Worm (Caenorhabditis elegans) whole organism, L1 larva: Measurements from ENCODE around the gene xbx-5.

Experiments
- C04F5.9 ChIP-seq: sonication (generic microtip); optimal IDR thresholded peaks from 2 replicates; lab custom pipeline; 2016; ENCODE audit warnings: missing genetic modification characterization, missing compliant biosample characterization
- C16A3.4 ChIP-seq: fragments of 150-350 bp; optimal IDR thresholded peaks from 2 replicates; lab custom pipeline; 2014; ENCODE audit warnings: missing biosample characterization, missing genetic modification characterization
- aha-1 ChIP-seq: fragments of 150-350 bp; optimal IDR thresholded peaks from 2 replicates; lab custom pipeline; 2014; ENCODE audit warnings: missing biosample characterization, missing genetic modification characterization
- aly-2 ChIP-seq: fragments of 150-350 bp; optimal IDR thresholded peaks from 2 replicates; lab custom pipeline; 2014; ENCODE audit warnings: missing biosample characterization, missing genetic modification characterization
- ama-1 ChIP-seq: fragments of 150-350 bp; optimal IDR thresholded peaks from 2 replicates; lab custom pipeline; 2014
- ceh-63 ChIP-seq: fragments of 200-800 bp; sonication (Bioruptor generic); optimal IDR thresholded peaks from 2 replicates; lab custom pipeline; 2018; ENCODE audit warnings: mild to moderate bottlenecking, missing genetic modification characterization, missing compliant biosample characterization
- ceh-88 ChIP-seq: fragments of 200-800 bp; sonication (Bioruptor generic); IDR thresholded peaks from 2 replicates; pipeline ENCODE4 v1.3.6; 2022; ENCODE audit warnings: missing genetic modification characterization, missing compliant biosample characterization
- ces-1 ChIP-seq: fragments of 150-350 bp; optimal IDR thresholded peaks from 2 replicates; lab custom pipeline; 2014; ENCODE audit warnings: missing biosample characterization, missing genetic modification reagents, missing genetic modification characterization
- efl-1 ChIP-seq, 4 experiments: fragments of 150-350 bp; optimal IDR thresholded peaks in 3 of 4; peaks in 1 of 4; 1 replicate in 1 of 4; 2 replicates in 3 of 4; lab custom pipeline; 2014; ENCODE audit warnings: missing biosample characterization in 2 of 4, missing genetic modification characterization in 2 of 4, missing genetic modification reagents in 2 of 4
- efl-3 ChIP-seq: fragments of 200-800 bp; sonication (Bioruptor generic); optimal IDR thresholded peaks from 2 replicates; lab custom pipeline; 2018; ENCODE audit warnings: mild to moderate bottlenecking, missing genetic modification characterization, missing compliant biosample characterization
- elt-3 ChIP-seq, 6 experiments: fragments of 150-350 bp in 1 of 6; sonication (generic microtip); optimal IDR thresholded peaks; 2 replicates each; lab custom pipeline; 2017 to 2018; ENCODE audit warnings: missing biosample characterization in 6 of 6, missing genetic modification characterization in 6 of 6, inconsistent platforms in 1 of 6
- fkh-4 ChIP-seq: sonication (generic microtip); optimal IDR thresholded peaks from 2 replicates; lab custom pipeline; 2016; ENCODE audit warnings: missing compliant biosample characterization, missing genetic modification characterization, borderline replicate concordance
- fos-1 ChIP-seq: fragments of 150-350 bp; optimal IDR thresholded peaks from 2 replicates; lab custom pipeline; 2014; ENCODE audit warnings: missing biosample characterization, missing genetic modification characterization
- hlh-17 ChIP-seq: fragments of 200-800 bp; sonication (Bioruptor generic); optimal IDR thresholded peaks from 2 replicates; lab custom pipeline; 2018; ENCODE audit warnings: missing genetic modification characterization, mild to moderate bottlenecking, missing compliant biosample characterization, moderate library complexity, borderline replicate concordance
- hlh-4 ChIP-seq: sonication (generic microtip); optimal IDR thresholded peaks from 2 replicates; lab custom pipeline; 2016; ENCODE audit warnings: mild to moderate bottlenecking, missing genetic modification characterization, missing compliant biosample characterization
- jun-1 ChIP-seq: fragments of 150-350 bp; optimal IDR thresholded peaks from 2 replicates; lab custom pipeline; 2014; ENCODE audit warnings: missing biosample characterization, missing genetic modification reagents, missing genetic modification characterization
- lin-13 ChIP-seq: fragments of 150-350 bp; optimal IDR thresholded peaks from 2 replicates; lab custom pipeline; 2014; ENCODE audit warnings: missing biosample characterization, missing genetic modification reagents, missing genetic modification characterization
- lin-15B ChIP-seq: fragments of 150-350 bp; sonication (generic microtip); optimal IDR thresholded peaks from 3 replicates; lab custom pipeline; 2014; ENCODE audit warnings: missing biosample characterization, missing genetic modification characterization
- lin-35 ChIP-seq, 2 experiments: fragments of 150-350 bp; optimal IDR thresholded peaks; 2 replicates each; lab custom pipeline; 2014; ENCODE audit warnings: missing biosample characterization in 2 of 2, missing genetic modification characterization in 2 of 2, missing genetic modification reagents in 2 of 2
- lin-39 ChIP-seq: fragments of 150-350 bp; optimal IDR thresholded peaks from 2 replicates; lab custom pipeline; 2014; ENCODE audit warnings: missing biosample characterization, missing genetic modification reagents, missing genetic modification characterization
- lsy-2 ChIP-seq, 2 experiments: fragments of 150-350 bp; optimal IDR thresholded peaks; 2 replicates each; lab custom pipeline; 2014; ENCODE audit warnings: missing biosample characterization in 2 of 2, missing genetic modification characterization in 2 of 2
- mdl-1 ChIP-seq, 2 experiments: fragments of 150-350 bp; optimal IDR thresholded peaks; 2 replicates each; lab custom pipeline; 2014 to 2017; ENCODE audit warnings: missing biosample characterization in 2 of 2, missing genetic modification characterization in 2 of 2, inconsistent platforms in 1 of 2
- nhr-12 ChIP-seq: sonication (generic microtip); optimal IDR thresholded peaks from 2 replicates; lab custom pipeline; 2017; ENCODE audit warnings: missing biosample characterization, missing genetic modification characterization
- nhr-237 ChIP-seq: fragments of 150-350 bp; optimal IDR thresholded peaks from 2 replicates; lab custom pipeline; 2014; ENCODE audit warnings: missing biosample characterization, missing genetic modification characterization
- nhr-77 ChIP-seq: fragments of 150-350 bp; optimal IDR thresholded peaks from 2 replicates; lab custom pipeline; 2014; ENCODE audit warnings: missing biosample characterization, missing genetic modification characterization
- nhr-85 ChIP-seq: sonication (generic microtip); peaks from one replicate; lab custom pipeline; 2016; ENCODE audit warnings: missing genetic modification characterization, inconsistent platforms, missing compliant biosample characterization
- pax-3 ChIP-seq: fragments of 200-800 bp; sonication (Bioruptor generic); optimal IDR thresholded peaks from 2 replicates; lab custom pipeline; 2018; ENCODE audit warnings: mild to moderate bottlenecking, missing genetic modification characterization, moderate library complexity, missing compliant biosample characterization
- skn-1 ChIP-seq: fragments of 150-350 bp; optimal IDR thresholded peaks from 2 replicates; lab custom pipeline; 2014; ENCODE audit warnings: missing biosample characterization, missing genetic modification characterization
- snu-23 ChIP-seq: sonication (generic microtip); optimal IDR thresholded peaks from 2 replicates; lab custom pipeline; 2016; ENCODE audit warnings: missing genetic modification characterization, missing compliant biosample characterization
- sptf-1 ChIP-seq: fragments of 150-350 bp; optimal IDR thresholded peaks from 2 replicates; lab custom pipeline; 2014; ENCODE audit warnings: missing biosample characterization, missing genetic modification characterization
- unc-98 ChIP-seq: fragments of 200-800 bp; sonication (Bioruptor generic); IDR thresholded peaks from 2 replicates; pipeline ENCODE4 v1.3.6; 2022; ENCODE audit warnings: missing genetic modification characterization, missing compliant biosample characterization
- xbp-1 ChIP-seq: sonication (generic microtip); optimal IDR thresholded peaks from 2 replicates; lab custom pipeline; 2016; ENCODE audit warnings: missing genetic modification characterization, missing compliant biosample characterization
- zip-4 ChIP-seq: fragments of 200-800 bp; sonication (Bioruptor generic); optimal IDR thresholded peaks from 2 replicates; lab custom pipeline; 2018; ENCODE audit warnings: mild to moderate bottlenecking, missing genetic modification characterization, moderate library complexity, missing compliant biosample characterization
- ztf-11 ChIP-seq, 2 experiments: sonication (generic microtip); optimal IDR thresholded peaks; 2 replicates each; lab custom pipeline; 2016 to 2017; ENCODE audit warnings: missing genetic modification characterization in 2 of 2, missing biosample characterization in 1 of 2, missing compliant biosample characterization in 1 of 2
- ztf-4 ChIP-seq: fragments of 150-350 bp; optimal IDR thresholded peaks from 2 replicates; lab custom pipeline; 2014; ENCODE audit warnings: missing biosample characterization, missing genetic modification characterization

The xbx-5 gene

DNA sequence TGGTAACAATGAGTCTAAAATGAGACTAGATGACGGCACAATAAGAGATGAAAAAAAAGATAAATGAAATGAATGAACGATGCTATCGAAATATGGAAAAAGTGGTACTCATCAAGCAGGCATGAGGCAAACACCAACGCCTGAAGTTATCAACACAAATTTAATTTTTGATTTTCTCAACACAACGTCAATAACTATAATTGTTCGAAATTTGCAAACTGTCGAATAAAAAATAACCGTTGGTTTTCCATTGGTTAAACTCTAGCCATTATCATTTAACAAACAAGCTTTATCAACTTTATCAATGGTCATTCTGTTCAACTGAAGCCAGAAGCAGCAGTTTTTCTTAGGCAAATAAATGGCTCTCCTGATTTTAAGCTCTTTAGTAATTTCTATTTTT, 28.0 kb upstream of the xbx-5 start, which contains the start of gene cyp-25A1:
Gene cyp-25A1 (plus strand): TSS at position 301 of the 400 bp plus-strand sequence.
- no peak for TF ChIP-seq lin-39 (tag; lab: Kevin White, UChicago)
- no peak for TF ChIP-seq zip-4
- TF ChIP-seq nhr-85 (tag; lab: Kevin White, UChicago), result no peak
- TF ChIP-seq ceh-88 (GFP tag; lab: Robert Waterston, UW), result no peak
- TF ChIP-seq fos-1 (tag; lab: Kevin White, UChicago), result no peak
- no peak for TF ChIP-seq snu-23 (GFP tag; lab: Kevin White, UChicago)
- TF ChIP-seq C04F5.9 (tag; lab: Kevin White, UChicago), result no peak
- no peak for TF ChIP-seq C16A3.4 (tag; lab: Kevin White, UChicago)
- TF ChIP-seq fkh-4 (tag; lab: Kevin White, UChicago), result no peak
- TF ChIP-seq hlh-17, result no peak
- TF ChIP-seq nhr-12 (tag; lab: Kevin White, UChicago), result no peak
- TF ChIP-seq skn-1, result no peak
- TF ChIP-seq hlh-4, result no peak
- TF ChIP-seq efl-1 (optimal IDR thresholded peaks at IDR 0.05; lab: Kevin White, UChicago), result no peak
- TF ChIP-seq efl-1 (GFP tag; optimal IDR thresholded peaks at IDR 0.05 in 1 of 2; lab: Kevin White, UChicago), result no peak
- no peak for TF ChIP-seq elt-3 (tag; optimal IDR thresholded peaks at IDR 0.05; lab: Kevin White, UChicago)
- TF ChIP-seq efl-3 (GFP tag; lab: Kevin White, UChicago), result no peak
- TF ChIP-seq ztf-4 (tag; lab: Kevin White, UChicago), result no peak
- no peak for TF ChIP-seq xbp-1 (tag; lab: Kevin White, UChicago)
- TF ChIP-seq, all 84 proteins: peak for 0

ce11 chrIII:3831798-3832197, 27.5 kb upstream of the xbx-5 start:
- TF ChIP-seq ztf-11 (tag; optimal IDR thresholded peaks at IDR 0.05; lab: Kevin White, UChicago) (no peak), nhr-237 (no peak), nhr-12 (tag; lab: Kevin White, UChicago) (no peak), lin-35 (GFP tag; optimal IDR thresholded peaks at IDR 0.05; lab: Kevin White, UChicago) (no peak), nhr-77 (tag; lab: Kevin White, UChicago) (no peak), unc-98 (GFP tag; lab: Robert Waterston, UW) (no peak), ama-1 (lab: Kevin White, UChicago) (no peak), lsy-2 (tag; optimal IDR thresholded peaks at IDR 0.05; lab: Kevin White, UChicago) (no peak), fkh-4 (tag; lab: Kevin White, UChicago) (no peak), ceh-88 (GFP tag; lab: Robert Waterston, UW) (no peak), lin-15B (tag; lab: Kevin White, UChicago) (no peak), pax-3 (tag; lab: Kevin White, UChicago) (no peak), aha-1 (tag; lab: Kevin White, UChicago) (no peak), ces-1 (GFP tag; lab: Kevin White, UChicago) (no peak), zip-4 (no peak), elt-3 (tag; optimal IDR thresholded peaks at IDR 0.05; lab: Kevin White, UChicago) (no peak), mdl-1 (tag; optimal IDR thresholded peaks at IDR 0.05; lab: Kevin White, UChicago) (no peak), sptf-1 (tag; lab: Kevin White, UChicago) (no peak)

ce11 chrIII:3831381-3831780, 27.1 kb upstream of the xbx-5 start, which contains the start of gene C36A4.10:
Gene C36A4.10 (minus strand): TSS chrIII:3831481.
- TF ChIP-seq aly-2, result no peak
- TF ChIP-seq efl-1 (optimal IDR thresholded peaks at IDR 0.05; lab: Kevin White, UChicago), result no peak
- TF ChIP-seq efl-1 (GFP tag; optimal IDR thresholded peaks at IDR 0.05 in 1 of 2; lab: Kevin White, UChicago), result peak in 1 of 2 experiments; percentile 43

- no peak for TF ChIP-seq ceh-63 (GFP tag; lab: Kevin White, UChicago)
- no peak for TF ChIP-seq jun-1
- no peak for TF ChIP-seq lin-13 (GFP tag; lab: Kevin White, UChicago)
- TF ChIP-seq, all 84 proteins: peak for 0
These were observed 24.8 kb upstream of the xbx-5 start, which contains the start of gene cnnm-5 for ce11 chrIII:3829105-3829504. Gene cnnm-5 (minus strand): TSS chrIII:3829205.
